Fruit fly (Drosophila melanogaster): ENCODE measurements around the gene CG15743.

The CG15743 gene

DNA sequence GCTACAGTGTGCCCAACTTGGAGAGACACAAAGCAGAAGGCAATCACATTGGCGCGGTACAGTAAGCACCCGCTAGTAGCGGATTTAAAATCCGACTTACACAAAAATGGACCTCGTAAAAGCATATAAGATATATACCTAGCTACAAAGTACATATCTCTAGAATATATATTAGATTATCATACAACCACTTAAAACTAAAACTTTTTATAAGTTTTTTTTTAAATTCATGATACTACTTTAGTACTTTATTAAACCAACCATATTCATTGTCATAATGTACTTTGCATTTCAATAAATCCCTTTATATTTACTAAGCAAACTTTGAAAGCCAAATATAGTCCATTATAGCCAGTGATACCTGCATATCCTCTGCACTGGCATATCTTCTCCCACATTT is 10.4 kb upstream of the CG15743 start (continued):
- TF ChIP-seq Deaf1 (tag; optimal IDR thresholded peaks at IDR 0.05) (peak; percentile 18), CG12219 (GFP tag; optimal IDR thresholded peaks at IDR 0.05) (no peak), CG13624 (GFP tag; optimal IDR thresholded peaks at IDR 0.05) (no peak), mld (GFP tag; IDR thresholded peaks at IDR 0.05; ENCODE audit: partially characterized antibody) (no peak), fd64A (GFP tag; optimal IDR thresholded peaks at IDR 0.05) (no peak), stwl (tag; optimal IDR thresholded peaks at IDR 0.05) (no peak), GATAe (GFP tag; conservative IDR thresholded peaks at IDR 0.05) (no peak), ac (GFP tag; optimal IDR thresholded peaks at IDR 0.05) (no peak), CG34224 (GFP tag; IDR thresholded peaks at IDR 0.05; ENCODE audit: partially characterized antibody) (no peak), ken (GFP tag; IDR thresholded peaks at IDR 0.05) (no peak), CG14965 (GFP tag; optimal IDR thresholded peaks at IDR 0.05; ENCODE audit: borderline replicate concordance) (no peak), Meics (GFP tag; optimal IDR thresholded peaks at IDR 0.05) (peak; percentile 67), CG11456 (GFP tag; IDR thresholded peaks at IDR 0.05) (no peak), seq (GFP tag; IDR thresholded peaks at IDR 0.05) (no peak), lab (GFP tag; optimal IDR thresholded peaks at IDR 0.05) (peak; percentile 47), gro (GFP tag; optimal IDR thresholded peaks at IDR 0.05) (no peak), CG17568 (GFP tag; optimal IDR thresholded peaks at IDR 0.05) (no peak), CG30020 (tag; optimal IDR thresholded peaks at IDR 0.05) (peak; percentile 2), CG4730 (GFP tag; IDR thresholded peaks at IDR 0.05) (no peak), oc (tag; optimal IDR thresholded peaks at IDR 0.05) (no peak), Dfd (GFP tag; optimal IDR thresholded peaks at IDR 0.05) (no peak), trem (tag; optimal IDR thresholded peaks at IDR 0.05) (peak; percentile 18), CG4854 (GFP tag; optimal IDR thresholded peaks at IDR 0.05) (no peak), p53 (GFP tag; optimal IDR thresholded peaks at IDR 0.05) (no peak), CG34422 (GFP tag; IDR thresholded peaks at IDR 0.05) (no peak), Tbp (GFP tag; optimal IDR thresholded peaks at IDR 0.05) (no peak), CG8089 (GFP tag; optimal IDR thresholded peaks at IDR 0.05) (no peak), Taf1 (GFP tag; IDR thresholded peaks at IDR 0.05) (peak; percentile 25; the same call in 1 of the 2 replicates), yki (optimal IDR thresholded peaks at IDR 0.05) (no peak), Asciz (GFP tag; optimal IDR thresholded peaks at IDR 0.05) (peak; percentile 20), Lhr (GFP tag; optimal IDR thresholded peaks at IDR 0.05) (no peak), CG17912 (GFP tag; optimal IDR thresholded peaks at IDR 0.05) (no peak), CG1529 (GFP tag; optimal IDR thresholded peaks at IDR 0.05) (peak; percentile 7), sug (tag; optimal IDR thresholded peaks at IDR 0.05) (peak; percentile 21), CG12942 (GFP tag; optimal IDR thresholded peaks at IDR 0.05) (no peak), schlank (tag; optimal IDR thresholded peaks at IDR 0.05) (no peak), da (GFP tag; optimal IDR thresholded peaks at IDR 0.05) (no peak), CG16815 (GFP tag; optimal IDR thresholded peaks at IDR 0.05) (peak; percentile 32), CG6683 (GFP tag; optimal IDR thresholded peaks at IDR 0.05) (peak; percentile 12), pb (GFP tag; optimal IDR thresholded peaks at IDR 0.05) (no peak), Abd-B (GFP tag; optimal IDR thresholded peaks at IDR 0.05) (peak; percentile 10), cas (GFP tag; IDR thresholded peaks at IDR 0.05) (no peak), CG31441 (GFP tag; IDR thresholded peaks at IDR 0.05) (peak; percentile 52; the same call in 1 of the 2 replicates), ems (GFP tag; optimal IDR thresholded peaks at IDR 0.05) (no peak), CG17802 (tag; optimal IDR thresholded peaks at IDR 0.05) (no peak), fd3F (GFP tag; optimal IDR thresholded peaks at IDR 0.05) (peak; percentile 20), CG5953 (GFP tag; IDR thresholded peaks at IDR 0.05) (no peak), CG4282 (GFP tag; optimal IDR thresholded peaks at IDR 0.05) (no peak), HLH4C (GFP tag; IDR thresholded peaks at IDR 0.05; ENCODE audit: partially characterized antibody) (no peak), pan (optimal IDR thresholded peaks at IDR 0.05) (no peak), pan (GFP tag; optimal IDR thresholded peaks at IDR 0.05 in 1 of 2, IDR thresholded peaks at IDR 0.05 in 1 of 2) (peak in 1 of 2 experiments; percentile 51), CG15073 (GFP tag; optimal IDR thresholded peaks at IDR 0.05) (no peak)

All from whole organism, embryonic.